Worm (Caenorhabditis elegans): ENCODE results near the gene vps-35.

Gene vps-35

DNA sequence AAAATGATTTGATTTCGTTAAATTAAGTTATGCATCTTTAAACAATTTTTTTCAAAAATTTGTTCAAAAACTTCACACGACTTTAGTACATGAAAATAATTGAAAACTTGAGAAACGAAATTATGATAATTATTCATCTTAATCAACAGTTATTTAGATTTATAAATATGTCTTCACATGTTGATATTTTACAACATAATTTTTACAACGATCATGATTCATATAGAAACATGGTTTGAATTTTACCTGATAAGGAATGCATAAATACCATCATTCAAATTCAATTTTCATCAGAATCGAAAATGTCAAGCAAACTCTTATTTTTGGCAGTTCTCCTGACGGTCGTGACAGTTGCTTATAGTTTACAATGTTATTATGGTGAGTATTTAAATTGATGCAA is 43.7 kb upstream of the vps-35 start, which contains the start of gene tag-234:
Gene tag-234 (plus strand): TSS at position 301 of the 400 bp plus-strand sequence.
- TF ChIP-seq F37B4.10 (GFP tag; IDR thresholded peaks at IDR 0.05) (no peak), lsy-27 (tag; optimal IDR thresholded peaks at IDR 0.05; ENCODE audit: borderline replicate concordance, insufficient read depth) (no peak), cebp-2 (GFP tag; IDR thresholded peaks at IDR 0.05) (no peak), repo-1 (tag; optimal IDR thresholded peaks at IDR 0.05) (no peak), rpc-1 (optimal IDR thresholded peaks at IDR 0.05) (no peak), rpc-1 (tag; optimal IDR thresholded peaks at IDR 0.05) (no peak), nhr-80 (tag; optimal IDR thresholded peaks at IDR 0.05) (peak; percentile 38), ztf-25 (GFP tag; IDR thresholded peaks at IDR 0.05) (no peak)

DNA sequence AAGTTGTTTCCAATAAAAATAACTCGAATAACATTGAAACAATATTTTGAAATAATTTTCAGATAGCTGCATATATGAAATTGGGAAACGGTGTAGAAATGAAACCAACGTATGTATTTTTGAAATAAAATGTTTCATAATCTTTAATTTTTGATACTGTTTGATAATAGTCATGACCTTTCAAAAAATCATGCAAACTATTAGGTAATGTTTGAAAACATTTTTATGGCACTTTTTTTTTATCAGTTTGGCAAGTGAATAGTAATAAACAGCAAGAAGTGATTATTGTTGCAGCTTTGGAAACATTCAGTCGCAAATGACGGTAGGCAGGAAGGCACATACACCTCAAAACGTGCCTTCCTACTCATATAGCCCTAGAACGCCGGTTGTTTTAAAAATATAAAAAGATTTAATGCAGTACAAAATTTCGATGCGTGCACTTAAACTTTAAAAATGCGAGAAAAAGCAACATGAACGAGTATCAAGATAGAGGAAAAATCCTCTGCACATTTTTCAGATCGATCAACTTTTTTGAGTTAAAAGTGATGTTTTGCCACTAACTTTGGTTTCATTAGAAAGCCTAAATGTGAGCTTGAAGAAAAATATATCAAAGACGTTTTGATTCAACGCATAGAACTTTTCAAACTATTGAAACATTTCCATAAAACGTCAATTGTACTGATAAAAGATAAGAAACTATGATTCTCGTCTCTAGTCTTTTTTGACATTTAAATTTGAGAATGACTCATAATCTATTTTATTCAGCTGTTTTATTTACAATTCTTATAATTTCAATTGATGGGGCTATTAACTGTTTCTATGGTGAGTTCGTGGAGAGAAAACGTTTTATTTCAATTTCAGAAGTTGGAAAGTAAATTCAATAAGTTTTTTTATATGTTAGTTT is 42.0 kb upstream of the vps-35 start, which contains the start of gene F55C12.19:
Gene F55C12.19 (plus strand): TSS at position 735 of the 904 bp plus-strand sequence.
- TF ChIP-seq nhr-80 (tag; optimal IDR thresholded peaks at IDR 0.05) (peak; percentile 19), unc-62 (GFP tag; optimal IDR thresholded peaks at IDR 0.05) (peak; percentile 36), pha-4 (tag; optimal IDR thresholded peaks at IDR 0.05) (no peak)

DNA sequence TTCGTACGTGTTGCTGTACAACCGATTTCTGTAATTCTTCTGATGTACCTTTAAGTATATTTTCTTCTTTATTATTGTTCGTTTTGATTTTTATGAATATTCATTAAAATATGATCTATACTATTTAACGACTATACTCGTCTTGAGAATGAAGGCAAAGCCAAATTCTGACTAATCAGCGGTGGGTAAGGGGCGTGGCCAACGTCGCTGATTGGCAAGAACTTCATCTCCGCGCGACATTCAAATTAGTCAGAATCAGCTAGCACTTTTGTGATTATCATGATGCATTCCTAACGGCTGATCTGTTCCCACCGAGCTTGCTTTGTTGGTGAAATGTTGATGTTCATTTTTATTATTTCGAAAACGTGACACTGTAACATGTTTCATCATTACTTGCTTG is 40.7 kb upstream of the vps-35 start:
- peak; percentile 87 for TF ChIP-seq nfyb-1 (GFP tag; IDR thresholded peaks at IDR 0.05)
- no peak for TF ChIP-seq cebp-1 (GFP tag; IDR thresholded peaks at IDR 0.05)
- TF ChIP-seq cebp-1 (tag; optimal IDR thresholded peaks at IDR 0.05), result peak; percentile 36
- no peak for TF ChIP-seq K12H6.12 (tag; optimal IDR thresholded peaks at IDR 0.05)
- TF ChIP-seq mel-28 (tag; optimal IDR thresholded peaks at IDR 0.05; ENCODE audit: borderline replicate concordance), result no peak
- no peak for TF ChIP-seq snpc-4 (GFP tag; optimal IDR thresholded peaks at IDR 0.05)
- peak in 1 of 4 experiments; percentile 13 for TF ChIP-seq snpc-4 (tag; optimal IDR thresholded peaks at IDR 0.05)
- TF ChIP-seq lsy-27 (tag; optimal IDR thresholded peaks at IDR 0.05; ENCODE audit: borderline replicate concordance, insufficient read depth), result no peak
- no peak for TF ChIP-seq egrh-3 (GFP tag; IDR thresholded peaks at IDR 0.05)
- TF ChIP-seq Y53G8AR.9 (GFP tag; conservative IDR thresholded peaks at IDR 0.05), result 0 out of 2 replicates have a peak, but pooled peaks have one; percentile 45

DNA sequence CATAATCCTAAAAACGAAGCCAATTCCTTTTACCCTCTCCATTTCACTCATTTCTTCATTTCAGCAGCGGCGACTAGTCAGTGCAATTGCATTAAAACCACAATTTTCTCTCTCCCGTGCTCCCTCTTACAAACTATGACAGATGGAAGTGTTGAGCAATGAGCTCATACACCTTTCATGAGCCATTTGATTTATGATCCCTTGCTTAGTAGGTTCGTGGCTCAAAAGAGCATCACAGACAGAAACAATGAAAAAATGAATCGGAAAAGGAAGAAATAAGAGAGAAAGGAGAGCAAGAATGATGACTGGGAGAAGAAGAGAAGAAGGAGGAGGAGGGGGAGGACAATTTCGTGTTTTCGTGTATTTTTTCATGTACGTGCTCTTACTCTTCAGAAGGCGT is 36.1 kb upstream of the vps-35 start:
- TF ChIP-seq madf-6 (GFP tag; IDR thresholded peaks at IDR 0.05) (no peak), nhr-80 (tag; optimal IDR thresholded peaks at IDR 0.05) (peak; percentile 22), ama-1 (optimal IDR thresholded peaks at IDR 0.05) (no peak), ama-1 (GFP tag; optimal IDR thresholded peaks at IDR 0.05) (no peak)

DNA sequence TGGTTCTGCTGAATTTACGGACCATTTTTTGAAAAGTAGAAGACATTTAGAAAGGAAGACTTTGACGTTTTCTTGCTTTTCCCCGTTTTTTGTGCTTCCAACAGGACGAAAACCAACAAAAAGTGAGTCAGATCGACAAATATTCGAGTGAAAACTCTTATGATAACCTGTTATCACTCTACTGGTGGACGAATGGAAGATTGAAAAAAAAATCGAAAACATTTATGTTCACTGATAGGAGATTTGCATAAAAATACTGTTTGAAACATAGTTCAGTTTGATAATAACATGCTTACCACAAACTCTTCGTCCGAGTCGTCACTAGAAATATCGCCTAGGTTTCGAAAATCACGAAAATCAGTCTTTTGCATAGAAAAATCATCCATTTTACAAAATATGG is 35.2 kb upstream of the vps-35 start:
- TF ChIP-seq attf-5 (GFP tag; optimal IDR thresholded peaks at IDR 0.05) (no peak), aptf-3 (GFP tag; IDR thresholded peaks at IDR 0.05) (no peak), attf-6 (GFP tag; IDR thresholded peaks at IDR 0.05) (no peak), B0261.1 (tag; optimal IDR thresholded peaks at IDR 0.05) (no peak), B0019.2 (GFP tag; conservative IDR thresholded peaks at IDR 0.05) (no peak), nhr-80 (tag; optimal IDR thresholded peaks at IDR 0.05) (peak; percentile 4), attf-3 (GFP tag; conservative IDR thresholded peaks at IDR 0.05) (no peak)

DNA sequence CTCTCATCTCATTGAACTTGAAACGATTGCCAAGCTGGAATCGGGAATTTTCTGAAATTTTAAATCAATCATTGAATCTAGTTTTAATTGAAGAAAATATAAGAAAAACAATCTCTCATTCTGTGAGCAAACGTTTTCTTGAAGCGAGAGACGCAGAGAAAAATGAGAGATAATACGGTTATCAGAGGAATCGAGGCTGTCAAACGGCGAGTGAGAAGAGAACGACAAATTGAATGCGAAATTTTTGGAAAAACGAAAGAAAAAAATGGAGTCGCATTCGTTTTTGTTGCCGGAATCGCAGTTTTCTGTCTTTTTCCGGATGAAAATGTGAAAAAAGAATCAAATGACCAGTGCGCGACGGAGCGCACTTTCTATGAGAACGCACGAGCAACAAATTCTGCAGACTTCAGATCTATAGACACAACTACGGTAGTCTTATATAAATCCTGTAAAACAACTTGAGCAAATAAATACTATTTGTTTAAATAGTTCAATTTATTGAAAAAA is 34.0 kb upstream of the vps-35 start, which contains the start of gene tex-2:
Gene tex-2 (minus strand): TSS at position 51 of the 507 bp plus-strand sequence.
- TF ChIP-seq ama-1 (optimal IDR thresholded peaks at IDR 0.05) (no peak), ama-1 (GFP tag; optimal IDR thresholded peaks at IDR 0.05) (no peak), F49E8.2 (tag; optimal IDR thresholded peaks at IDR 0.05; ENCODE audit: insufficient read depth) (no peak), F23B12.7 (tag; optimal IDR thresholded peaks at IDR 0.05; ENCODE audit: insufficient read depth) (peak; percentile 48), hmg-1.2 (GFP tag; IDR thresholded peaks at IDR 0.05) (peak; percentile 70; the same call in 1 of the 2 replicates), madf-8 (GFP tag; conservative IDR thresholded peaks at IDR 0.05) (no peak), cebp-2 (GFP tag; IDR thresholded peaks at IDR 0.05) (no peak), ceh-58 (GFP tag; IDR thresholded peaks at IDR 0.05) (no peak), dpl-1 (GFP tag; optimal IDR thresholded peaks at IDR 0.05) (no peak), him-1 (tag; optimal IDR thresholded peaks at IDR 0.05) (no peak), snpc-4 (GFP tag; optimal IDR thresholded peaks at IDR 0.05) (no peak), snpc-4 (tag; optimal IDR thresholded peaks at IDR 0.05) (peak in 1 of 4 experiments; percentile 51), pha-4 (tag; optimal IDR thresholded peaks at IDR 0.05) (no peak), Y56A3A.18 (GFP tag; IDR thresholded peaks at IDR 0.05) (no peak), ztf-6 (GFP tag; IDR thresholded peaks at IDR 0.05) (no peak), ets-4 (GFP tag; optimal IDR thresholded peaks at IDR 0.05) (no peak)

Data from whole organism, young adult.